Worm (Caenorhabditis elegans) whole organism, young adult: ENCODE results near the gene Y116A8C.19.
"Not testable (repeated sequence)": the region's sequence is repeated elsewhere in the genome, so short reads cannot be mapped to it uniquely, and the experiment has no call there.

ENCODE experiments used
- B0261.1 ChIP-seq: sonication (generic microtip); optimal IDR thresholded peaks from 2 replicates; lab custom pipeline; 2016; ENCODE audit warnings: mild to moderate bottlenecking, missing genetic modification characterization, moderate library complexity, missing compliant biosample characterization
- nfyb-1 ChIP-seq: fragments of 200-800 bp; sonication (Bioruptor generic); IDR thresholded peaks from 2 replicates; pipeline ENCODE4 v1.3.6; 2022; ENCODE audit warnings: missing genetic modification reagents, missing genetic modification characterization, missing compliant biosample characterization
- nhr-80 ChIP-seq: sonication (generic microtip); optimal IDR thresholded peaks from 2 replicates; lab custom pipeline; 2016; ENCODE audit warnings: missing genetic modification characterization, missing compliant biosample characterization
- ztf-22 ChIP-seq: fragments of 200-800 bp; sonication (Bioruptor generic); optimal IDR thresholded peaks from 2 replicates; lab custom pipeline; 2018; ENCODE audit warnings: mild to moderate bottlenecking, missing genetic modification characterization, moderate library complexity, missing compliant biosample characterization

- TF ChIP-seq ztf-22 (GFP tag; lab: Kevin White, UChicago); nfyb-1; B0261.1; nhr-80 (tag; lab: Kevin White, UChicago): not testable (repeated sequence)
These were observed 25.5 kb upstream of the Y116A8C.19 start, which contains the start of gene Y116A8C.465 for ce11 chrIV:17064937-17065336.
